Fruit fly (Drosophila melanogaster): ENCODE results near the gene vers.

The vers gene

DNA sequence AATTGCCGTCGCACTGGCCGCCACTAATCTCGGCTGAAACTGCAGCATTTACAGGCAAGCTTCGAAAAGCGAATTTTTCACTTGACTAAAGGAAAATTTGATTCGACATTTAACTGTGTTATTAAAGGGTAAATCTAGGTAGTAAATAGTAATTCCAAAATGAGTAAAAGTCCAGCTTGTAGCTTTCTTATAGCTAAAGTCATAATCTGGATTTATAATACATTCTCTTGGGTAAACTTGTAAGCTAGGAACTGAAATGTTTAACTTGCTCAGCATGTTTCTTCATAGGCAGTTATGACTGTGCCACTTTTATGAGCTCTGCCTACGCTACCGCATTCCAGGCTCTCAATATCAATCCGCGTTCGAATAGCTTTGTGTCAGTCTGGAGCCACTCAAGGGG is 39.6 kb upstream of the vers start:
- no peak for TF ChIP-seq pad (GFP tag; optimal IDR thresholded peaks at IDR 0.05)
- TF ChIP-seq CG12768 (GFP tag; optimal IDR thresholded peaks at IDR 0.05) = no peak
- TF ChIP-seq cnc (optimal IDR thresholded peaks at IDR 0.05) = no peak
- TF ChIP-seq Clk (GFP tag; optimal IDR thresholded peaks at IDR 0.05) = no peak
- TF ChIP-seq Crg-1 (GFP tag; optimal IDR thresholded peaks at IDR 0.05) = no peak
- TF ChIP-seq tj (GFP tag; optimal IDR thresholded peaks at IDR 0.05) = no peak
- no peak for TF ChIP-seq bab1 (GFP tag; optimal IDR thresholded peaks at IDR 0.05)
- TF ChIP-seq CG7101 (tag; optimal IDR thresholded peaks at IDR 0.05) = no peak
- TF ChIP-seq CG11617 (GFP tag; optimal IDR thresholded peaks at IDR 0.05) = no peak
- no peak for TF ChIP-seq Mnt (GFP tag; optimal IDR thresholded peaks at IDR 0.05)
- TF ChIP-seq ovo (GFP tag; optimal IDR thresholded peaks at IDR 0.05) = no peak
- TF ChIP-seq cic (GFP tag; optimal IDR thresholded peaks at IDR 0.05) = no peak
- no peak for TF ChIP-seq toe (GFP tag; optimal IDR thresholded peaks at IDR 0.05)
- TF ChIP-seq kay (GFP tag; ENCODE audit: borderline replicate concordance) = no peak
- TF ChIP-seq CG33017 (tag; optimal IDR thresholded peaks at IDR 0.05) = no peak
- no peak for TF ChIP-seq CG1620 (GFP tag; optimal IDR thresholded peaks at IDR 0.05)
- no peak for TF ChIP-seq CG14711 (tag; optimal IDR thresholded peaks at IDR 0.05)
- TF ChIP-seq CG7045 (GFP tag; optimal IDR thresholded peaks at IDR 0.05) = no peak
- TF ChIP-seq Hr96 (GFP tag; optimal IDR thresholded peaks at IDR 0.05) = no peak
- TF ChIP-seq CG5204 (GFP tag; optimal IDR thresholded peaks at IDR 0.05) = no peak

DNA sequence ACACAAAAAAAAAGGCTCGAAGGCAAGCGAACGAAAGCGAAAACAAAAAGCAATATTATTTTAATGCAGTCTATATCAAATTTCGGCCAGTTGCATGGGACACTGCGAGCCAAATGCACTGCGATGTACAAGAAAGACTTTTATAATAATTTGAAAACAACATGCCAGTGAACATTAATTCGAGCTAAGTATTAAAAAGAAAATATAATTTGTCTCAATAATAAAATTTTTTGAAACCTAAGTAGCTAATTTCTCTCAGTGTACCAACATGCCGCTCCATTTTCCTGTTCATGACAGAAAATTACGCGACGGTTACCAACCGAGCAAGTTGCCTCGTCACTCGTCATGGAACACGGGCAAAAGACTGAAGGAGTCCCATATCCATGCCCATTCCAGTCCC is 38.6 kb upstream of the vers start:
- TF ChIP-seq CG33017 (tag; optimal IDR thresholded peaks at IDR 0.05) (no peak), CG7045 (GFP tag; optimal IDR thresholded peaks at IDR 0.05) (no peak), Mnt (GFP tag; optimal IDR thresholded peaks at IDR 0.05) (no peak), ovo (GFP tag; optimal IDR thresholded peaks at IDR 0.05) (no peak), cnc (optimal IDR thresholded peaks at IDR 0.05) (peak in 1 of 2 experiments; percentile 10), pad (GFP tag; optimal IDR thresholded peaks at IDR 0.05) (peak; percentile 26), CG1620 (GFP tag; optimal IDR thresholded peaks at IDR 0.05) (peak; percentile 14), Clk (GFP tag; optimal IDR thresholded peaks at IDR 0.05) (no peak), tj (GFP tag; optimal IDR thresholded peaks at IDR 0.05) (peak; percentile 86), CG12768 (GFP tag; optimal IDR thresholded peaks at IDR 0.05) (no peak), CG5204 (GFP tag; optimal IDR thresholded peaks at IDR 0.05) (no peak), CG14711 (tag; optimal IDR thresholded peaks at IDR 0.05) (peak; percentile 62), kay (GFP tag; ENCODE audit: borderline replicate concordance) (peak; percentile 64), bab1 (GFP tag; optimal IDR thresholded peaks at IDR 0.05) (peak; percentile 20), CG7101 (tag; optimal IDR thresholded peaks at IDR 0.05) (peak; percentile 63), Hr96 (GFP tag; optimal IDR thresholded peaks at IDR 0.05) (no peak), CG11617 (GFP tag; optimal IDR thresholded peaks at IDR 0.05) (peak; percentile 49), toe (GFP tag; optimal IDR thresholded peaks at IDR 0.05) (no peak), cic (GFP tag; optimal IDR thresholded peaks at IDR 0.05) (no peak), Crg-1 (GFP tag; optimal IDR thresholded peaks at IDR 0.05) (no peak)

DNA sequence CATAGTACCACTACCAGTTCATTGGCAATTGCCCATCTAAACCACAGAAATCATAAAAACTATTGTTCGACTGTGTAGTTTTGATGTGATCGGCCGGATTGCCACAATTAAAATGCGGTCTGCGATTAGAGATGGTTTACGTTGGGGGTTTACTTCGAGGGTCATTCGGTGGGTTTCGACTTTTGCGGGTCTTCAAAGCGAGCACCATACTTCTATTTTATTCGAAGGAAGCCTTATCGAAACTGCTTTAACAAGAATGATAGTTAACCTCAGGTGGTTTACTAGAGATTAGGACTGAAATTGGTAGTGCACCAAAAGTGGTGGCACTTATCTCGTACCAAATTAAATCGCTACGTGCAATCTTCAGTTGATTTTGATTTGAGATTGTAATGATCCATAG is 37.9 kb upstream of the vers start:
- TF ChIP-seq kay (GFP tag; ENCODE audit: borderline replicate concordance) = peak; percentile 27
- TF ChIP-seq Crg-1 (GFP tag; optimal IDR thresholded peaks at IDR 0.05) = no peak
- TF ChIP-seq tj (GFP tag; optimal IDR thresholded peaks at IDR 0.05) = no peak

DNA sequence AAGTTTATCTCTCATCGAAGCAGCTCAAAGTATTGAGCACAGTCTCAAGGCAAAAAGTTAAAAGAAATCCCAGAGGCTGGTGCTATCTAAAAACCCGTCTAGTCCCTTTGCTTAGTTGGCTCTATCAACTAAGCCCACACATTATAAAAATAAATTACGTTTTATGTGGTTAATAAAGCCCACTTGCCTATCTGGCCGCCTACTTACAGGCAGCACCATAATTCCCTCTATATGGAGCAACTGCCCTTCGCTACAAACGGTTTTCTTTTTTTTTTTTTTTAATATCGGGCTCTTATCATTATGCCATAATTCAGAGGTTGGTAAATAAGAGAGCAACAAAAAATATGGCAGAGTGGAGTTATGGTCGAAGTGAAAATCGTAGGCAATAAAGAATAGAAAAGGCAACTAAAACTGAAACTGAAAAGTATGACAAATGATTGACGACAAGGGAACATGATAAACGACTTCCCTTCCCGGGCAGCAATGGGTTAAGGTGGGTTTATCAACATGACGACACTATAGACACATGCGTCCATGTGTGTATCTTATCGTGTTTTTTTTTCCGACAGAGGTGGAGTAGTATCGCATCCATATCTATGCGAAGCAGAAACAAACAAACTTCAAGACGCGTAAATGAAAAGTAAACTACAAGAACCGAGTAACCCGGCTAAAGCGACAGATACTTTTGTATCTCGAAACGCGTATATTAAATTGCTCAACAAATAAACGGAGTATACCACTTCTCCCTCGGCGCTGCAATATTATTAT is 37.2 kb upstream of the vers start:
- TF ChIP-seq CG14711 (tag; optimal IDR thresholded peaks at IDR 0.05) (no peak), CG5204 (GFP tag; optimal IDR thresholded peaks at IDR 0.05) (peak; percentile 37), CG7045 (GFP tag; optimal IDR thresholded peaks at IDR 0.05) (peak; percentile 29), toe (GFP tag; optimal IDR thresholded peaks at IDR 0.05) (peak; percentile 6), Mnt (GFP tag; optimal IDR thresholded peaks at IDR 0.05) (peak; percentile 14), CG7101 (tag; optimal IDR thresholded peaks at IDR 0.05) (peak; percentile 4), cic (GFP tag; optimal IDR thresholded peaks at IDR 0.05) (peak; percentile 11), cnc (optimal IDR thresholded peaks at IDR 0.05) (no peak), Clk (GFP tag; optimal IDR thresholded peaks at IDR 0.05) (no peak), CG33017 (tag; optimal IDR thresholded peaks at IDR 0.05) (peak; percentile 63)

DNA sequence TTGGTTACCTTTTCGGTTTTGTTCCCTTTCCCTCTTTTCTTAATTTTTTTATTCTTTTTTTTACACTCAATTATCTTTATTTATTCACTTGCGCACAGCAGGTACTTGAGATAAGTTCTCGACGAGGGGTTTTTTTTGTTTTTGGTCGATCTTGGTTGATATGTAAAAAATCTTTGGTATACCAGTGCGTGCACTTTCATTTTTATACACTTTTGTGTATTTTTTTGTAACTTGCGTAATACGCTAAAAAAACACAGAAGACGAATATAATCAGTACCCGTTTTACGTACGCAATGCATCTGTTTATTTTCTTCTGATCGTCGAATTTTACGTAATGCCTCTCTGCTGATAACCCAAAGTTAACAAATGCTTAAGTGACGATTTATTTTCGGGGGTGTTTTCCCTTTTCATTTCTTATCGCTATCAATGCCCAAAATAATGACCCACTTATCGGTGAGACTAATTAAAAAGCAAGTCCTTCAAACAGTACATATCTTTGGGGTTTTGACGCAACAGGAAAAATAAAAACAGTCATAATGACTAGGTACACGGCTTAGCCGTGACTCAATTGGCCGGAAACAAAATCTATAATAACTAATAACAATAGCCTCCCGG is 36.5 kb upstream of the vers start:
- no peak for TF ChIP-seq kay (GFP tag; ENCODE audit: borderline replicate concordance)
- no peak for TF ChIP-seq Clk (GFP tag; optimal IDR thresholded peaks at IDR 0.05)
- no peak for TF ChIP-seq pad (GFP tag; optimal IDR thresholded peaks at IDR 0.05)
- no peak for TF ChIP-seq toe (GFP tag; optimal IDR thresholded peaks at IDR 0.05)
- TF ChIP-seq bab1 (GFP tag; optimal IDR thresholded peaks at IDR 0.05) = no peak
- TF ChIP-seq Mnt (GFP tag; optimal IDR thresholded peaks at IDR 0.05) = no peak
- no peak for TF ChIP-seq Hr96 (GFP tag; optimal IDR thresholded peaks at IDR 0.05)
- TF ChIP-seq CG1620 (GFP tag; optimal IDR thresholded peaks at IDR 0.05) = no peak
- TF ChIP-seq CG7045 (GFP tag; optimal IDR thresholded peaks at IDR 0.05) = no peak
- no peak for TF ChIP-seq tj (GFP tag; optimal IDR thresholded peaks at IDR 0.05)
- no peak for TF ChIP-seq ovo (GFP tag; optimal IDR thresholded peaks at IDR 0.05)
- no peak for TF ChIP-seq CG11617 (GFP tag; optimal IDR thresholded peaks at IDR 0.05)
- no peak for TF ChIP-seq CG33017 (tag; optimal IDR thresholded peaks at IDR 0.05)

DNA sequence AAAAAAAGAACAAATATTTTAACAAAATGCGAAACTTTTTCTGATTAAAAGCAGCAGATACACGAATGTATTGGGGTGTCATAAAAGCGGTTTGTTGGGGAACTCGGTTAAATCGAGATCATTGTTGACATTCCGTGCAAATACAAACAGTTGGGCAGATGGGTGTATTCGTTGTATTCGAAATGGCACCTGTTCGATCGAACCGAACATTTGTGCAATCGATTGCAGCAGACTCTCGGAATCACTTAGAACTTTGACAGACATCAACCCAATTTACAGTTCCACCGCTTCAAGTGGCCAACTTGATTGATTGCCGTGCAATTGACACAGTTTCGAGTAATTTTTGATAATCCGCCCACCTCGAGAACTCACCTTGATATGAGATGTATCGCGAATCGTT is 35.5 kb upstream of the vers start:
- TF ChIP-seq tj (GFP tag; optimal IDR thresholded peaks at IDR 0.05) (no peak), bab1 (GFP tag; optimal IDR thresholded peaks at IDR 0.05) (no peak), CG12768 (GFP tag; optimal IDR thresholded peaks at IDR 0.05) (no peak), CG33017 (tag; optimal IDR thresholded peaks at IDR 0.05) (no peak), cnc (optimal IDR thresholded peaks at IDR 0.05) (no peak), ovo (GFP tag; optimal IDR thresholded peaks at IDR 0.05) (no peak), Clk (GFP tag; optimal IDR thresholded peaks at IDR 0.05) (no peak), kay (GFP tag; ENCODE audit: borderline replicate concordance) (no peak), Crg-1 (GFP tag; optimal IDR thresholded peaks at IDR 0.05) (no peak), cic (GFP tag; optimal IDR thresholded peaks at IDR 0.05) (no peak), CG7045 (GFP tag; optimal IDR thresholded peaks at IDR 0.05) (no peak)

All from whole organism, adult.